Worm (Caenorhabditis elegans): ENCODE data around the gene Y43F8C.5.

ce11 chrV:19669959-19670358 is 37.5 kb upstream of the Y43F8C.5 start, which contains the start of gene Y43F8C.11:
- TF ChIP-seq snpc-4 (tag; optimal IDR thresholded peaks at IDR 0.05) (no peak), skn-1 (tag; optimal IDR thresholded peaks at IDR 0.05) (no peak), lin-39 (tag; optimal IDR thresholded peaks at IDR 0.05) (no peak), ZK546.5 (tag; optimal IDR thresholded peaks at IDR 0.05) (no peak), nhr-28 (tag; optimal IDR thresholded peaks at IDR 0.05) (no peak), daf-12 (tag; optimal IDR thresholded peaks at IDR 0.05) (no peak), nhr-25 (tag; optimal IDR thresholded peaks at IDR 0.05) (no peak), fos-1 (tag; optimal IDR thresholded peaks at IDR 0.05) (no peak), ztf-11 (tag; optimal IDR thresholded peaks at IDR 0.05) (no peak), nhr-11 (tag; optimal IDR thresholded peaks at IDR 0.05) (no peak)
